Worm (Caenorhabditis elegans) whole organism, young adult: ENCODE measurements around the gene W04E12.4.

ENCODE experiments used
- C17E4.6 ChIP-seq: fragments of 200-800 bp; sonication (Bioruptor generic); IDR thresholded peaks from 2 replicates; pipeline ENCODE4 v1.3.6; 2022; ENCODE audit warnings: missing genetic modification reagents, missing genetic modification characterization, missing compliant biosample characterization
- D2030.7 ChIP-seq: fragments of 200-800 bp; sonication (Bioruptor generic); IDR thresholded peaks from 2 replicates; pipeline ENCODE4 v1.3.6; 2022; ENCODE audit warnings: missing genetic modification reagents, missing genetic modification characterization, missing compliant biosample characterization
- F22D6.2 ChIP-seq: sonication (generic microtip); optimal IDR thresholded peaks from 2 replicates; lab custom pipeline; 2016; ENCODE audit warnings: mild to moderate bottlenecking, missing genetic modification characterization, missing compliant biosample characterization
- F49E8.2 ChIP-seq: sonication (generic microtip); optimal IDR thresholded peaks from 3 replicates; lab custom pipeline; 2017; ENCODE audit warnings: missing genetic modification characterization, mild to moderate bottlenecking, missing compliant biosample characterization, antibody characterized with exemption, moderate library complexity; ENCODE audit not compliant: insufficient read depth
- F52B5.7 ChIP-seq: sonication (generic microtip); optimal IDR thresholded peaks from 2 replicates; lab custom pipeline; 2016; ENCODE audit warnings: mild to moderate bottlenecking, missing genetic modification characterization, missing compliant biosample characterization
- F55B11.4 ChIP-seq: sonication (generic microtip); optimal IDR thresholded peaks from 2 replicates; lab custom pipeline; 2016; ENCODE audit warnings: missing compliant biosample characterization, missing genetic modification characterization, borderline replicate concordance; ENCODE audit not compliant: insufficient read depth
- F57A8.1 ChIP-seq: fragments of 200-800 bp; sonication (Bioruptor generic); optimal IDR thresholded peaks from 2 replicates; lab custom pipeline; 2018; ENCODE audit warnings: mild to moderate bottlenecking, missing genetic modification characterization, moderate library complexity, missing compliant biosample characterization
- F57C9.4 ChIP-seq: sonication (generic microtip); optimal IDR thresholded peaks from 2 replicates; lab custom pipeline; 2017; ENCODE audit warnings: mild to moderate bottlenecking, missing genetic modification characterization, missing compliant biosample characterization
- ama-1 ChIP-seq, 3 experiments: fragments of 150-350 bp in 1 of 3; sonication (generic microtip) in 2 of 3; optimal IDR thresholded peaks; 2 replicates each; lab custom pipeline; 2014 to 2018; ENCODE audit warnings: missing biosample characterization in 2 of 3, missing genetic modification characterization in 2 of 3, missing genetic modification reagents in 2 of 3
- aptf-3 ChIP-seq: fragments of 200-800 bp; sonication (Bioruptor generic); IDR thresholded peaks from 2 replicates; pipeline ENCODE4 v1.3.6; 2022; ENCODE audit warnings: missing genetic modification characterization, missing compliant biosample characterization
- attf-3 ChIP-seq: fragments of 200-800 bp; sonication (Bioruptor generic); conservative IDR thresholded peaks from 2 replicates; pipeline ENCODE4 v1.3.6; 2022; ENCODE audit warnings: missing genetic modification reagents, missing genetic modification characterization, missing compliant biosample characterization
- ceh-100 ChIP-seq: fragments of 200-800 bp; sonication (Bioruptor generic); IDR thresholded peaks from 2 replicates; pipeline ENCODE4 v1.3.6; 2022; ENCODE audit warnings: missing genetic modification reagents, missing genetic modification characterization, missing compliant biosample characterization
- ceh-27 ChIP-seq: fragments of 200-800 bp; sonication (Bioruptor generic); optimal IDR thresholded peaks from 2 replicates; lab custom pipeline; 2018; ENCODE audit warnings: mild to moderate bottlenecking, missing genetic modification characterization, moderate library complexity, missing compliant biosample characterization
- dox-1 ChIP-seq: fragments of 200-800 bp; sonication (Bioruptor generic); IDR thresholded peaks from 2 replicates; pipeline ENCODE4 v1.3.6; 2022; ENCODE audit warnings: missing genetic modification reagents, missing genetic modification characterization, missing compliant biosample characterization
- efl-1 ChIP-seq: fragments of 150-350 bp; optimal IDR thresholded peaks from 2 replicates; lab custom pipeline; 2014; ENCODE audit warnings: missing biosample characterization, missing genetic modification reagents, missing genetic modification characterization
- ekl-4 ChIP-seq: fragments of 200-800 bp; sonication (Bioruptor generic); IDR thresholded peaks from 2 replicates; pipeline ENCODE4 v1.3.6; 2022; ENCODE audit warnings: missing genetic modification reagents, missing genetic modification characterization, missing compliant biosample characterization
- him-1 ChIP-seq: sonication (generic microtip); optimal IDR thresholded peaks from 2 replicates; lab custom pipeline; 2016; ENCODE audit warnings: missing genotype, missing genetic modification reagents, missing genetic modification characterization, missing compliant biosample characterization
- hlh-12 ChIP-seq: sonication (generic microtip); optimal IDR thresholded peaks from 2 replicates; lab custom pipeline; 2016; ENCODE audit warnings: missing genetic modification characterization, missing compliant biosample characterization
- hrde-1 ChIP-seq: sonication (generic microtip); optimal IDR thresholded peaks from 2 replicates; lab custom pipeline; 2016; ENCODE audit warnings: missing genetic modification characterization, mild to moderate bottlenecking, missing compliant biosample characterization, moderate library complexity, missing genotype, missing genetic modification reagents, borderline replicate concordance
- lag-1 ChIP-seq: fragments of 200-800 bp; sonication (Bioruptor generic); IDR thresholded peaks from 2 replicates; pipeline ENCODE4 v1.3.6; 2022; ENCODE audit warnings: missing genetic modification reagents, missing genetic modification characterization, missing compliant biosample characterization
- lsy-27 ChIP-seq: sonication (generic microtip); optimal IDR thresholded peaks from 2 replicates; lab custom pipeline; 2017; ENCODE audit warnings: missing genetic modification characterization, mild to moderate bottlenecking, missing compliant biosample characterization, antibody characterized with exemption, missing genotype, borderline replicate concordance; ENCODE audit not compliant: insufficient read depth
- madf-3 ChIP-seq: fragments of 200-800 bp; sonication (Bioruptor generic); IDR thresholded peaks from 2 replicates; pipeline ENCODE4 v1.3.6; 2022; ENCODE audit warnings: missing genetic modification reagents, missing genetic modification characterization, missing compliant biosample characterization
- mxl-1 ChIP-seq: sonication (generic microtip); optimal IDR thresholded peaks from 2 replicates; lab custom pipeline; 2016; ENCODE audit warnings: missing genetic modification characterization, missing compliant biosample characterization
- nhr-80 ChIP-seq: sonication (generic microtip); optimal IDR thresholded peaks from 2 replicates; lab custom pipeline; 2016; ENCODE audit warnings: missing genetic modification characterization, missing compliant biosample characterization
- rec-8 ChIP-seq, 2 experiments: sonication (generic microtip); optimal IDR thresholded peaks; 2 replicates each; lab custom pipeline; 2016; ENCODE audit warnings: mild to moderate bottlenecking in 2 of 2, missing genetic modification characterization in 2 of 2, missing genetic modification reagents in 2 of 2, missing genotype in 2 of 2, missing biosample characterization in 1 of 2, missing compliant biosample characterization in 1 of 2, moderate library complexity in 1 of 2
- snpc-1.1 ChIP-seq: sonication (generic microtip); optimal IDR thresholded peaks from 2 replicates; lab custom pipeline; 2017; ENCODE audit warnings: missing genetic modification characterization, mild to moderate bottlenecking, missing compliant biosample characterization, antibody characterized with exemption, moderate library complexity, missing genotype, missing genetic modification reagents; ENCODE audit not compliant: insufficient read depth
- snpc-3.4 ChIP-seq: sonication (generic microtip); optimal IDR thresholded peaks from 2 replicates; lab custom pipeline; 2017; ENCODE audit warnings: missing genetic modification characterization, mild to moderate bottlenecking, missing compliant biosample characterization, antibody characterized with exemption, moderate library complexity, missing genotype, missing genetic modification reagents
- somi-1 ChIP-seq: fragments of 200-800 bp; sonication (Bioruptor generic); optimal IDR thresholded peaks from 2 replicates; lab custom pipeline; 2018; ENCODE audit warnings: mild to moderate bottlenecking, missing genetic modification characterization, missing compliant biosample characterization
- tbx-9 ChIP-seq: sonication (generic microtip); optimal IDR thresholded peaks from 2 replicates; lab custom pipeline; 2016; ENCODE audit warnings: borderline replicate concordance, missing genetic modification characterization, inconsistent platforms, missing compliant biosample characterization
- tlf-1 ChIP-seq: fragments of 200-800 bp; sonication (Bioruptor generic); optimal IDR thresholded peaks from 2 replicates; lab custom pipeline; 2018; ENCODE audit warnings: mild to moderate bottlenecking, missing genetic modification characterization, missing compliant biosample characterization
- unc-62 ChIP-seq: fragments of 150-350 bp; optimal IDR thresholded peaks from 2 replicates; lab custom pipeline; 2014; ENCODE audit warnings: missing biosample characterization, missing genetic modification reagents, missing genetic modification characterization
- zfh-2 ChIP-seq: fragments of 200-800 bp; sonication (Bioruptor generic); conservative IDR thresholded peaks from 2 replicates; pipeline ENCODE4 v1.3.6; 2022; ENCODE audit warnings: missing genetic modification reagents, missing genetic modification characterization, missing compliant biosample characterization
- ztf-3 ChIP-seq: fragments of 200-800 bp; sonication (Bioruptor generic); optimal IDR thresholded peaks from 2 replicates; lab custom pipeline; 2018; ENCODE audit warnings: mild to moderate bottlenecking, missing genetic modification characterization, missing compliant biosample characterization

Gene W04E12.4

ce11 chrV:19751124-19751523 lies 7.7 kb downstream of the W04E12.4 start, which contains the start of gene clec-49:
TSS of gene clec-49 (minus strand) at chrV:19751226.
- TF ChIP-seq nhr-80 (tag; lab: Kevin White, UChicago) (peak; percentile 72), F57C9.4 (no peak), C17E4.6 (no peak), ama-1 (optimal IDR thresholded peaks at IDR 0.05; lab: Kevin White, UChicago) (no peak), ama-1 (GFP tag; optimal IDR thresholded peaks at IDR 0.05; lab: Kevin White, UChicago) (no peak)

DNA sequence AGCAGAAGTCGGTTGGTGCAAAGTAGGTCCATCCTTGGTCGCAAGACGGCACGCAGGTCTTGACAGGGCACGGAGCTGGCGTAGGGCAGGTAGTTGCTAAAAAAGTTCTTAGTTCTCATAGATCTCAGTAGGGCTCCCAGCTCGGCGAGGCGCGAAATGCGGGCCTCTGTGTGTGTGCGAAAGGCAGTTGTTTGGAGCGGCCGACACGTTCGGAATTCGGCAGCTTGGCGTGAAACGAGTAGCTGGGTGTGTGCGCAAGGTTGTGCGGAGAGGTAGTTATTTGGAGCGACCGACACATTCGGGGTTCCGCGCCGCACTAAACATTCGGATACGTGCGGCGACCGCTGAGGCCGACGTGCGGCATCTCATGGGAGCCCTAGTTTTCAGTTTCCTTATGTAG lies 9.5 kb downstream of the W04E12.4 start:
- no peak for TF ChIP-seq aptf-3 (GFP tag; lab: Robert Waterston, UW)
- TF ChIP-seq unc-62, result no peak
- TF ChIP-seq hrde-1 (tag; lab: Kevin White, UChicago), result no peak
- TF ChIP-seq zfh-2 (GFP tag; lab: Robert Waterston, UW), result peak; percentile 71; the same call in 1 of the 2 replicates
- TF ChIP-seq efl-1 (GFP tag; lab: Kevin White, UChicago), result no peak

- TF ChIP-seq snpc-1.1 (tag; lab: Kevin White, UChicago), result no peak
- TF ChIP-seq nhr-80 (tag; lab: Kevin White, UChicago), result peak; percentile 32
These were observed 10.9 kb downstream of the W04E12.4 start for ce11 chrV:19754331-19754730.

DNA sequence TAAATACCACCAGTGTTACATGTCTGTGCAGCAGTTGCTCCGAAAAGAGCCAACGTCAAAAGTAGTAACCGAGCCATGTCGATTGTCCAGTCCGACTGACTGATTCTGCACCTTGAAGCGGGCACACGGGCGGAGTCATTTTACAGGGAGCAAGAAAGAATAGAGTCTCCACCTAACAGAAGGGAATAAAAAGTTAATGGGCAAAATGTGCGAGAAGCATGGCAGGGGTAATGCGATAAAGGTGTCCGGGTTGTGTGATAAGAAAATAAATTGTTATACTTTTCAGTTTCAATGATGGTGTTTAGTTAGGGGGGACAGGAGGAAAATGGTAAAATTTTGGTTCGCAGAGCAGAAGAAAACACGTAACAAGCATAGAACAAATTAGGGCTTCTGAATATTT lies 11.9 kb downstream of the W04E12.4 start, which contains the start of gene clec-50:
Gene clec-50, minus strand, starts transcription at position 109 of the 400 bp plus-strand sequence.
- TF ChIP-seq nhr-80 (tag; lab: Kevin White, UChicago), result peak; percentile 95
- TF ChIP-seq F49E8.2 (tag; lab: Kevin White, UChicago), result no peak
- TF ChIP-seq rec-8 (tag; optimal IDR thresholded peaks at IDR 0.05; lab: Kevin White, UChicago), result no peak
- TF ChIP-seq attf-3 (GFP tag; lab: Robert Waterston, UW), result no peak
- no peak for TF ChIP-seq tlf-1 (GFP tag; lab: Kevin White, UChicago)
- no peak for TF ChIP-seq him-1 (tag; lab: Kevin White, UChicago)
- TF ChIP-seq F22D6.2 (tag; lab: Kevin White, UChicago), result no peak
- no peak for TF ChIP-seq snpc-3.4
- TF ChIP-seq lsy-27 (tag; lab: Kevin White, UChicago), result no peak
- TF ChIP-seq mxl-1 (tag; lab: Kevin White, UChicago), result no peak
- TF ChIP-seq F55B11.4 (tag; lab: Kevin White, UChicago), result no peak
- TF ChIP-seq hlh-12 (tag; lab: Kevin White, UChicago), result no peak
- TF ChIP-seq hrde-1 (tag; lab: Kevin White, UChicago), result no peak
- peak; percentile 49 for TF ChIP-seq dox-1 (GFP tag; lab: Robert Waterston, UW)
- TF ChIP-seq, all 124 proteins: peak for 2

ce11 chrV:19756253-19756652 lies 12.8 kb downstream of the W04E12.4 start, which contains the start of gene W04E12.9:
TSS of gene W04E12.9 (plus strand) at chrV:19756553.
- TF ChIP-seq D2030.7 (GFP tag; lab: Robert Waterston, UW) (no peak), ceh-100 (GFP tag; lab: Robert Waterston, UW) (no peak), madf-3 (GFP tag; lab: Robert Waterston, UW) (no peak), ama-1 (optimal IDR thresholded peaks at IDR 0.05; lab: Kevin White, UChicago) (no peak), ama-1 (GFP tag; optimal IDR thresholded peaks at IDR 0.05; lab: Kevin White, UChicago) (no peak), ztf-3 (GFP tag; lab: Kevin White, UChicago) (no peak), somi-1 (GFP tag; lab: Kevin White, UChicago) (no peak), ekl-4 (GFP tag; lab: Robert Waterston, UW) (no peak), tbx-9 (tag; lab: Kevin White, UChicago) (no peak), him-1 (tag; lab: Kevin White, UChicago) (no peak), C17E4.6 (no peak), ceh-27 (no peak), F52B5.7 (tag; lab: Kevin White, UChicago) (no peak), lag-1 (GFP tag; lab: Robert Waterston, UW) (no peak), F57A8.1 (GFP tag; lab: Kevin White, UChicago) (no peak), hrde-1 (tag; lab: Kevin White, UChicago) (no peak)
